Worm (Caenorhabditis elegans) whole organism, mixed stage, embryonic: ENCODE data around the gene C30G7.4.

Experiments used
- M03D4.4 ChIP-seq: sonication (generic microtip); optimal IDR thresholded peaks from 2 replicates; lab custom pipeline; 2017; ENCODE audit warnings: mild to moderate bottlenecking, missing genetic modification characterization, missing compliant biosample characterization
- bed-3 ChIP-seq: fragments of 200-800 bp; sonication (Bioruptor generic); optimal IDR thresholded peaks from 3 replicates; lab custom pipeline; 2018; ENCODE audit warnings: mild to moderate bottlenecking, missing genetic modification characterization, moderate library complexity, missing compliant biosample characterization
- blmp-1 ChIP-seq: fragments of 150-350 bp; optimal IDR thresholded peaks from 2 replicates; lab custom pipeline; 2014; ENCODE audit warnings: missing biosample characterization, missing genetic modification characterization
- ceh-39 ChIP-seq: fragments of 150-350 bp; optimal IDR thresholded peaks from 2 replicates; lab custom pipeline; 2014; ENCODE audit warnings: missing biosample characterization, missing genetic modification characterization
- ceh-43 ChIP-seq: fragments of 200-800 bp; sonication (Bioruptor generic); optimal IDR thresholded peaks from 2 replicates; lab custom pipeline; 2018; ENCODE audit warnings: mild to moderate bottlenecking, missing genetic modification characterization, moderate library complexity, missing compliant biosample characterization
- ceh-83 ChIP-seq: fragments of 200-800 bp; sonication (Bioruptor generic); optimal IDR thresholded peaks from 2 replicates; lab custom pipeline; 2018; ENCODE audit warnings: mild to moderate bottlenecking, missing genetic modification characterization, missing compliant biosample characterization
- cnd-1 ChIP-seq: fragments of 200-800 bp; sonication (Bioruptor generic); optimal IDR thresholded peaks from 2 replicates; lab custom pipeline; 2018; ENCODE audit warnings: mild to moderate bottlenecking, missing genetic modification characterization, missing compliant biosample characterization
- drap-1 ChIP-seq: fragments of 200-800 bp; sonication (Bioruptor generic); optimal IDR thresholded peaks from 3 replicates; lab custom pipeline; 2018; ENCODE audit warnings: mild to moderate bottlenecking, missing genetic modification characterization, missing compliant biosample characterization
- elt-1 ChIP-seq: sonication (generic microtip); optimal IDR thresholded peaks from 2 replicates; lab custom pipeline; 2017; ENCODE audit warnings: missing genetic modification characterization, mild to moderate bottlenecking, missing compliant biosample characterization, antibody characterized with exemption, moderate library complexity, borderline replicate concordance; ENCODE audit not compliant: insufficient read depth
- elt-3 ChIP-seq: fragments of 150-350 bp; optimal IDR thresholded peaks from 2 replicates; lab custom pipeline; 2014; ENCODE audit warnings: missing biosample characterization, missing genetic modification characterization
- flh-1 ChIP-seq: fragments of 200-800 bp; sonication (Bioruptor generic); optimal IDR thresholded peaks from 2 replicates; lab custom pipeline; 2018; ENCODE audit warnings: mild to moderate bottlenecking, missing genetic modification characterization, moderate library complexity, missing compliant biosample characterization
- ham-2 ChIP-seq: fragments of 200-800 bp; sonication (Bioruptor generic); optimal IDR thresholded peaks from 2 replicates; lab custom pipeline; 2018; ENCODE audit warnings: mild to moderate bottlenecking, missing genetic modification characterization, missing compliant biosample characterization
- hlh-1 ChIP-seq: fragments of 150-350 bp; optimal IDR thresholded peaks from 2 replicates; lab custom pipeline; 2014; ENCODE audit warnings: missing biosample characterization, missing genetic modification reagents, missing genetic modification characterization
- lin-13 ChIP-seq: fragments of 150-350 bp; optimal IDR thresholded peaks from 2 replicates; lab custom pipeline; 2014; ENCODE audit warnings: missing biosample characterization, missing genetic modification characterization
- lin-32 ChIP-seq: fragments of 200-800 bp; sonication (Bioruptor generic); optimal IDR thresholded peaks from 2 replicates; lab custom pipeline; 2018; ENCODE audit warnings: mild to moderate bottlenecking, missing genetic modification characterization, missing compliant biosample characterization
- lsy-2 ChIP-seq: fragments of 150-350 bp; optimal IDR thresholded peaks from 2 replicates; lab custom pipeline; 2014; ENCODE audit warnings: missing biosample characterization, missing genetic modification characterization
- mab-5 ChIP-seq: fragments of 150-350 bp; optimal IDR thresholded peaks from 2 replicates; lab custom pipeline; 2014; ENCODE audit warnings: missing biosample characterization, missing genetic modification characterization
- mep-1 ChIP-seq: fragments of 150-350 bp; optimal IDR thresholded peaks from 2 replicates; lab custom pipeline; 2017; ENCODE audit warnings: missing biosample characterization, missing genetic modification reagents, missing genetic modification characterization, inconsistent platforms
- nhr-12 ChIP-seq: fragments of 150-350 bp; optimal IDR thresholded peaks from 2 replicates; lab custom pipeline; 2014; ENCODE audit warnings: missing biosample characterization, missing genetic modification characterization
- nhr-2 ChIP-seq: fragments of 150-350 bp; optimal IDR thresholded peaks from 2 replicates; lab custom pipeline; 2014; ENCODE audit warnings: missing biosample characterization, missing genetic modification characterization
- nhr-237 ChIP-seq: fragments of 150-350 bp; optimal IDR thresholded peaks from 2 replicates; lab custom pipeline; 2014; ENCODE audit warnings: missing biosample characterization, missing genetic modification characterization
- nhr-76 ChIP-seq: sonication (generic microtip); optimal IDR thresholded peaks from 2 replicates; lab custom pipeline; 2017; ENCODE audit warnings: missing biosample characterization, missing genetic modification characterization
- pha-4 ChIP-seq: fragments of 150-350 bp; optimal IDR thresholded peaks from 2 replicates; lab custom pipeline; 2018; ENCODE audit warnings: missing biosample characterization, missing genetic modification reagents, missing genetic modification characterization
- sem-2 ChIP-seq: fragments of 200-800 bp; sonication (Bioruptor generic); optimal IDR thresholded peaks from 2 replicates; lab custom pipeline; 2018; ENCODE audit warnings: mild to moderate bottlenecking, missing genetic modification characterization, missing compliant biosample characterization
- snpc-4 ChIP-seq: fragments of 150-350 bp; optimal IDR thresholded peaks from 2 replicates; lab custom pipeline; 2014; ENCODE audit warnings: missing biosample characterization, missing genetic modification characterization
- sptf-1 ChIP-seq: sonication (generic microtip); optimal IDR thresholded peaks from 2 replicates; lab custom pipeline; 2017; ENCODE audit warnings: mild to moderate bottlenecking, missing genetic modification characterization, moderate library complexity, missing compliant biosample characterization
- tbx-8 ChIP-seq: fragments of 200-800 bp; sonication (Bioruptor generic); optimal IDR thresholded peaks from 2 replicates; lab custom pipeline; 2018; ENCODE audit warnings: mild to moderate bottlenecking, missing genetic modification characterization, moderate library complexity, missing compliant biosample characterization
- unc-39 ChIP-seq: fragments of 150-350 bp; optimal IDR thresholded peaks from 2 replicates; lab custom pipeline; 2014; ENCODE audit warnings: missing biosample characterization, missing genetic modification characterization
- unc-62 ChIP-seq: fragments of 150-350 bp; optimal IDR thresholded peaks from 2 replicates; lab custom pipeline; 2014; ENCODE audit warnings: missing biosample characterization, missing genetic modification reagents, missing genetic modification characterization
- zip-8 ChIP-seq: fragments of 150-350 bp; optimal IDR thresholded peaks from 2 replicates; lab custom pipeline; 2014; ENCODE audit warnings: missing biosample characterization, missing genetic modification characterization
- ztf-11 ChIP-seq: fragments of 150-350 bp; optimal IDR thresholded peaks from 2 replicates; lab custom pipeline; 2014; ENCODE audit warnings: missing biosample characterization, missing genetic modification characterization

C30G7.4 gene

ce11 chrV:14945124-14945523 is 1.8 kb downstream of the C30G7.4 start:
- no peak for TF ChIP-seq elt-3 (tag; lab: Kevin White, UChicago)
- TF ChIP-seq unc-62: no peak
- no peak for TF ChIP-seq ceh-43 (GFP tag; lab: Kevin White, UChicago)
- TF ChIP-seq bed-3 (GFP tag; lab: Kevin White, UChicago): no peak
- TF ChIP-seq mep-1 (tag; lab: Kevin White, UChicago): no peak

- TF ChIP-seq elt-3 (tag; lab: Kevin White, UChicago): no peak
- no peak for TF ChIP-seq ztf-11 (tag; lab: Kevin White, UChicago)
- TF ChIP-seq blmp-1 (tag; lab: Kevin White, UChicago): no peak
- TF ChIP-seq nhr-237 (tag; lab: Kevin White, UChicago): no peak
- TF ChIP-seq M03D4.4 (tag; lab: Kevin White, UChicago): no peak
- no peak for TF ChIP-seq ceh-83 (GFP tag; lab: Kevin White, UChicago)
- no peak for TF ChIP-seq ceh-39 (tag; lab: Kevin White, UChicago)
- TF ChIP-seq unc-62: no peak
- no peak for TF ChIP-seq elt-1 (tag; lab: Kevin White, UChicago)
- no peak for TF ChIP-seq snpc-4 (tag; lab: Kevin White, UChicago)
- no peak for TF ChIP-seq ceh-43 (GFP tag; lab: Kevin White, UChicago)
- TF ChIP-seq lin-32: no peak
- no peak for TF ChIP-seq nhr-2 (tag; lab: Kevin White, UChicago)
- TF ChIP-seq drap-1 (GFP tag; lab: Kevin White, UChicago): no peak
- TF ChIP-seq flh-1 (GFP tag; lab: Kevin White, UChicago): no peak
- TF ChIP-seq sem-2 (GFP tag; lab: Kevin White, UChicago): no peak
- TF ChIP-seq pha-4: no peak
Observed at ce11 chrV:14943774-14944173, 3.1 kb downstream of the C30G7.4 start.

ce11 chrV:14942898-14943297 is 4.0 kb downstream of the C30G7.4 start:
- TF ChIP-seq ham-2 (GFP tag; lab: Kevin White, UChicago) (no peak), zip-8 (peak; percentile 96)

ce11 chrV:14936587-14936986 is 10.3 kb downstream of the C30G7.4 start, which contains the start of gene C30G7.2:
Gene C30G7.2 (plus strand): TSS chrV:14936887.
- TF ChIP-seq nhr-2 (tag; lab: Kevin White, UChicago) (no peak), elt-1 (tag; lab: Kevin White, UChicago) (no peak), drap-1 (GFP tag; lab: Kevin White, UChicago) (no peak), unc-39 (tag; lab: Kevin White, UChicago) (no peak), ceh-83 (GFP tag; lab: Kevin White, UChicago) (no peak), ham-2 (GFP tag; lab: Kevin White, UChicago) (no peak), nhr-12 (no peak), lin-13 (no peak)

- no peak for TF ChIP-seq hlh-1
- no peak for TF ChIP-seq sem-2 (GFP tag; lab: Kevin White, UChicago)
- TF ChIP-seq tbx-8 (GFP tag; lab: Kevin White, UChicago): no peak
- TF ChIP-seq pha-4: no peak
- no peak for TF ChIP-seq unc-62
- TF ChIP-seq mab-5 (tag; lab: Kevin White, UChicago): no peak
- no peak for TF ChIP-seq nhr-76
- TF ChIP-seq nhr-237 (tag; lab: Kevin White, UChicago): no peak
- no peak for TF ChIP-seq bed-3 (GFP tag; lab: Kevin White, UChicago)
- TF ChIP-seq ceh-83 (GFP tag; lab: Kevin White, UChicago): no peak
- no peak for TF ChIP-seq sptf-1
- no peak for TF ChIP-seq M03D4.4 (tag; lab: Kevin White, UChicago)
- no peak for TF ChIP-seq blmp-1 (tag; lab: Kevin White, UChicago)
- TF ChIP-seq lsy-2 (tag; lab: Kevin White, UChicago): no peak
- no peak for TF ChIP-seq cnd-1
- TF ChIP-seq drap-1 (GFP tag; lab: Kevin White, UChicago): no peak
- TF ChIP-seq, all 35 proteins: peak for 0
Observed at ce11 chrV:14933450-14934218, 13.3 kb downstream of the C30G7.4 start.
